Worm (Caenorhabditis elegans): ENCODE data around the gene str-12.

- no peak for TF ChIP-seq lin-39 (tag; optimal IDR thresholded peaks at IDR 0.05)
- no peak for TF ChIP-seq jun-1 (tag; optimal IDR thresholded peaks at IDR 0.05)
- no peak for TF ChIP-seq nhr-237 (tag; optimal IDR thresholded peaks at IDR 0.05)
- TF ChIP-seq nhr-28 (tag; optimal IDR thresholded peaks at IDR 0.05) = no peak
- TF ChIP-seq elt-3 (tag; optimal IDR thresholded peaks at IDR 0.05) = no peak
- no peak for TF ChIP-seq fkh-2 (tag; optimal IDR thresholded peaks at IDR 0.05)
- TF ChIP-seq ceh-82 (tag; optimal IDR thresholded peaks at IDR 0.05) = no peak
- no peak for TF ChIP-seq ceh-9 (tag; optimal IDR thresholded peaks at IDR 0.05)
- no peak for TF ChIP-seq mdl-1 (tag; optimal IDR thresholded peaks at IDR 0.05)
- TF ChIP-seq ztf-4 (tag; optimal IDR thresholded peaks at IDR 0.05) = no peak
- no peak for TF ChIP-seq unc-62 (GFP tag; optimal IDR thresholded peaks at IDR 0.05)
Observed at ce11 chrV:15652147-15652546, 41.5 kb downstream of the str-12 start.
